Fruit fly (Drosophila melanogaster) whole organism, embryonic: Measurements from ENCODE around the gene CG5262.

Experiments used
- Abd-B ChIP-seq: fragments of 200-800 bp; sonication (Bioruptor generic); optimal IDR thresholded peaks from 2 replicates; lab custom pipeline; 2018; ENCODE audit warnings: missing biosample characterization, mild to moderate bottlenecking, missing genetic modification characterization, moderate library complexity
- Atf6 ChIP-seq: fragments of 200-800 bp; sonication (Bioruptor generic); IDR thresholded peaks from 2 replicates; pipeline ENCODE4 v1.3.6; 2022; ENCODE audit warnings: missing biosample characterization, missing genetic modification characterization
- CG11504 ChIP-seq: fragments of 200-800 bp; sonication (Bioruptor generic); optimal IDR thresholded peaks from 3 replicates; lab custom pipeline; 2019; ENCODE audit warnings: missing biosample characterization, mild to moderate bottlenecking, missing genetic modification characterization, moderate library complexity
- CG12236 ChIP-seq: fragments of 200-800 bp; sonication (Bioruptor generic); optimal IDR thresholded peaks from 2 replicates; lab custom pipeline; 2016; ENCODE audit warnings: missing biosample characterization, missing genetic modification characterization
- CG14441 ChIP-seq: fragments of 200-800 bp; sonication (Bioruptor generic); IDR thresholded peaks from 2 replicates; pipeline ENCODE4 v1.3.6; 2022; ENCODE audit warnings: missing biosample characterization, missing genetic modification characterization
- CG1529 ChIP-seq: fragments of 200-800 bp; sonication (Bioruptor generic); optimal IDR thresholded peaks from 3 replicates; lab custom pipeline; 2018; ENCODE audit warnings: missing biosample characterization, missing genetic modification characterization
- CG1602 ChIP-seq: fragments of 200-800 bp; sonication (Bioruptor generic); optimal IDR thresholded peaks from 3 replicates; lab custom pipeline; 2016; ENCODE audit warnings: missing biosample characterization, missing genetic modification characterization
- CG16779 ChIP-seq: fragments of 200-800 bp; sonication (Bioruptor generic); IDR thresholded peaks from 2 replicates; pipeline ENCODE4 v1.3.6; 2022; ENCODE audit warnings: missing biosample characterization, missing genetic modification characterization
- CG18011 ChIP-seq: fragments of 200-800 bp; sonication (Bioruptor generic); optimal IDR thresholded peaks from 2 replicates; lab custom pipeline; 2017; ENCODE audit warnings: missing biosample characterization, missing genetic modification characterization, mild to moderate bottlenecking, moderate library complexity, missing genotype
- CG18262 ChIP-seq: fragments of 200-800 bp; optimal IDR thresholded peaks from 3 replicates; lab custom pipeline; 2019; ENCODE audit warnings: missing biosample characterization, mild to moderate bottlenecking, missing genetic modification characterization, moderate library complexity
- CG2116 ChIP-seq: fragments of 200-800 bp; sonication (Bioruptor generic); optimal IDR thresholded peaks from 3 replicates; lab custom pipeline; 2018; ENCODE audit warnings: missing biosample characterization, mild to moderate bottlenecking, missing genetic modification characterization
- CG2199 ChIP-seq: fragments of 200-800 bp; sonication (Bioruptor generic); IDR thresholded peaks from 3 replicates; pipeline ENCODE4 v1.3.6; 2022; ENCODE audit warnings: missing biosample characterization, missing genetic modification characterization
- CG31441 ChIP-seq: fragments of 200-800 bp; sonication (Bioruptor generic); IDR thresholded peaks from 2 replicates; pipeline ENCODE4 v1.3.6; 2022; ENCODE audit warnings: missing biosample characterization, missing genetic modification characterization
- CG33557 ChIP-seq: fragments of 200-800 bp; sonication (Bioruptor generic); optimal IDR thresholded peaks from 2 replicates; lab custom pipeline; 2019; ENCODE audit warnings: missing biosample characterization, mild to moderate bottlenecking, missing genetic modification characterization, moderate library complexity
- CG4328 ChIP-seq: fragments of 200-800 bp; sonication (Bioruptor generic); optimal IDR thresholded peaks from 3 replicates; lab custom pipeline; 2017; ENCODE audit warnings: missing biosample characterization, missing genetic modification reagents, missing genetic modification characterization
- CG4707 ChIP-seq: fragments of 200-800 bp; sonication (Bioruptor generic); optimal IDR thresholded peaks from 2 replicates; lab custom pipeline; 2018; ENCODE audit warnings: missing biosample characterization, mild to moderate bottlenecking, missing genetic modification characterization, moderate library complexity
- CG4820 ChIP-seq: fragments of 200-800 bp; sonication (Bioruptor generic); optimal IDR thresholded peaks from 3 replicates; lab custom pipeline; 2016; ENCODE audit warnings: missing biosample characterization, missing genetic modification characterization
- CG7839 ChIP-seq: fragments of 200-800 bp; sonication (Bioruptor generic); optimal IDR thresholded peaks from 3 replicates; lab custom pipeline; 2018; ENCODE audit warnings: missing biosample characterization, mild to moderate bottlenecking, missing genetic modification characterization, moderate library complexity
- CG8281 ChIP-seq: fragments of 200-800 bp; sonication (Bioruptor generic); optimal IDR thresholded peaks from 2 replicates; lab custom pipeline; 2018; ENCODE audit warnings: missing biosample characterization, mild to moderate bottlenecking, missing genetic modification characterization, moderate library complexity
- CG9437 ChIP-seq: fragments of 200-800 bp; sonication (Bioruptor generic); optimal IDR thresholded peaks from 2 replicates; lab custom pipeline; 2018; ENCODE audit warnings: missing biosample characterization, mild to moderate bottlenecking, missing genetic modification characterization
- CG9817 ChIP-seq: fragments of 200-800 bp; sonication (Bioruptor generic); optimal IDR thresholded peaks from 2 replicates; lab custom pipeline; 2018; ENCODE audit warnings: missing biosample characterization, mild to moderate bottlenecking, missing genetic modification characterization, moderate library complexity
- Chrac-16 ChIP-seq: fragments of 200-800 bp; sonication (Bioruptor generic); optimal IDR thresholded peaks from 3 replicates; lab custom pipeline; 2016; ENCODE audit warnings: missing biosample characterization, missing genetic modification characterization
- E2f1 ChIP-seq: fragments of 200-800 bp; sonication (Bioruptor generic); IDR thresholded peaks from 2 replicates; pipeline ENCODE4 v1.3.6; 2022; ENCODE audit warnings: missing biosample characterization, missing genetic modification characterization
- HLH3B ChIP-seq: fragments of 200-800 bp; sonication (Bioruptor generic); IDR thresholded peaks from 2 replicates; pipeline ENCODE4 v1.3.6; 2022; ENCODE audit warnings: missing biosample characterization, missing genetic modification characterization
- Hr3 ChIP-seq: fragments of 200-800 bp; sonication (Bioruptor generic); optimal IDR thresholded peaks from 3 replicates; lab custom pipeline; 2016; ENCODE audit warnings: missing biosample characterization, missing genetic modification characterization
- Hr78 ChIP-seq, 2 experiments: fragments of 200-800 bp in 1 of 2; fragments of >200 bp in 1 of 2; sonication (Bioruptor generic) in 1 of 2; optimal IDR thresholded peaks; 2 replicates each; lab custom pipeline; 2017 to 2019; ENCODE audit warnings: missing biosample characterization in 2 of 2, missing genetic modification characterization in 2 of 2, mild to moderate bottlenecking in 1 of 2, moderate library complexity in 1 of 2
- Hsf ChIP-seq: fragments of 200-800 bp; sonication (Bioruptor generic); optimal IDR thresholded peaks from 3 replicates; lab custom pipeline; 2016; ENCODE audit warnings: missing biosample characterization, missing genetic modification characterization
- Myb ChIP-seq: fragments of 200-800 bp; sonication (Bioruptor generic); optimal IDR thresholded peaks from 2 replicates; lab custom pipeline; 2016; ENCODE audit warnings: missing biosample characterization, missing genetic modification characterization
- NC2β ChIP-seq: fragments of 200-800 bp; sonication (Bioruptor generic); optimal IDR thresholded peaks from 2 replicates; lab custom pipeline; 2016; ENCODE audit warnings: missing biosample characterization, missing genetic modification characterization
- Trl ChIP-seq, 3 experiments: fragments of >200 bp in 2 of 3; fragments of 200-800 bp in 1 of 3; sonication (Bioruptor generic) in 1 of 3; optimal IDR thresholded peaks; 2 replicates in 1 of 3; 3 replicates in 2 of 3; lab custom pipeline; 2016 to 2017; ENCODE audit warnings: missing biosample characterization in 1 of 3, missing genetic modification characterization in 1 of 3
- cato ChIP-seq: fragments of 200-800 bp; sonication (Bioruptor generic); optimal IDR thresholded peaks from 2 replicates; lab custom pipeline; 2016; ENCODE audit warnings: missing biosample characterization, missing genetic modification characterization, borderline replicate concordance
- caup ChIP-seq: fragments of 200-800 bp; sonication (Bioruptor generic); optimal IDR thresholded peaks from 3 replicates; lab custom pipeline; 2017; ENCODE audit warnings: missing biosample characterization, mild to moderate bottlenecking, missing genetic modification characterization, moderate library complexity; ENCODE audit not compliant: severe bottlenecking
- ci ChIP-seq: fragments of 200-800 bp; sonication (Bioruptor generic); IDR thresholded peaks from 3 replicates; pipeline ENCODE4 v1.3.6; 2022; ENCODE audit warnings: missing biosample characterization, missing genetic modification characterization
- exex ChIP-seq: fragments of 200-800 bp; sonication (Bioruptor generic); optimal IDR thresholded peaks from 4 replicates; lab custom pipeline; 2018; ENCODE audit warnings: missing biosample characterization, mild to moderate bottlenecking, missing genetic modification characterization, moderate library complexity
- eyg ChIP-seq: fragments of 200-800 bp; sonication (Bioruptor generic); optimal IDR thresholded peaks from 3 replicates; lab custom pipeline; 2016; ENCODE audit warnings: missing biosample characterization, missing genetic modification characterization
- fd64A ChIP-seq: fragments of 200-800 bp; sonication (Bioruptor generic); optimal IDR thresholded peaks from 3 replicates; lab custom pipeline; 2018; ENCODE audit warnings: missing biosample characterization, mild to moderate bottlenecking, missing genetic modification characterization
- gsb-n ChIP-seq: fragments of 200-800 bp; sonication (Bioruptor generic); optimal IDR thresholded peaks from 3 replicates; lab custom pipeline; 2018; ENCODE audit warnings: missing biosample characterization, mild to moderate bottlenecking, missing genetic modification characterization
- mam ChIP-seq: fragments of 200-800 bp; sonication (Bioruptor generic); optimal IDR thresholded peaks from 3 replicates; lab custom pipeline; 2016; ENCODE audit warnings: missing biosample characterization, missing genetic modification characterization
- nerfin-1 ChIP-seq: fragments of 200-800 bp; sonication (Bioruptor generic); optimal IDR thresholded peaks from 3 replicates; lab custom pipeline; 2019; ENCODE audit warnings: missing biosample characterization, mild to moderate bottlenecking, missing genetic modification characterization, moderate library complexity
- pfk ChIP-seq: fragments of 200-800 bp; sonication (Bioruptor generic); optimal IDR thresholded peaks from 2 replicates; lab custom pipeline; 2018; ENCODE audit warnings: missing biosample characterization, mild to moderate bottlenecking, missing genetic modification characterization, moderate library complexity
- psq ChIP-seq: fragments of 200-800 bp; sonication (Bioruptor generic); optimal IDR thresholded peaks from 2 replicates; lab custom pipeline; 2017; ENCODE audit warnings: missing biosample characterization, missing genetic modification characterization
- salm ChIP-seq: fragments of 200-800 bp; sonication (Bioruptor generic); optimal IDR thresholded peaks from 2 replicates; lab custom pipeline; 2018; ENCODE audit warnings: missing biosample characterization, mild to moderate bottlenecking, missing genetic modification characterization
- schlank ChIP-seq: fragments of 200-800 bp; sonication (Bioruptor generic); optimal IDR thresholded peaks from 2 replicates; lab custom pipeline; 2018; ENCODE audit warnings: missing biosample characterization, mild to moderate bottlenecking, missing genetic modification characterization
- sima ChIP-seq: fragments of 200-800 bp; sonication (Bioruptor generic); optimal IDR thresholded peaks from 2 replicates; lab custom pipeline; 2016; ENCODE audit warnings: missing biosample characterization, missing genetic modification characterization
- so ChIP-seq: fragments of 200-800 bp; sonication (Bioruptor generic); IDR thresholded peaks from 3 replicates; pipeline ENCODE4 v1.3.6; 2022; ENCODE audit warnings: missing biosample characterization, missing genetic modification characterization
- ssp ChIP-seq: fragments of 200-800 bp; sonication (Bioruptor generic); IDR thresholded peaks from 2 replicates; pipeline ENCODE4 v1.3.6; 2022; ENCODE audit warnings: missing biosample characterization, missing genetic modification characterization
- trem ChIP-seq: fragments of 200-800 bp; optimal IDR thresholded peaks from 3 replicates; lab custom pipeline; 2019; ENCODE audit warnings: missing biosample characterization, mild to moderate bottlenecking, missing genetic modification characterization, moderate library complexity
- trh ChIP-seq: fragments of 200-800 bp; sonication (Bioruptor generic); optimal IDR thresholded peaks from 2 replicates; lab custom pipeline; 2016; ENCODE audit warnings: missing biosample characterization, missing genetic modification characterization

CG5262 gene

dm6 chr3L:20471499-20472313 lies 41.4 kb upstream of the CG5262 start (continued):
- TF ChIP-seq CG4820 (GFP tag; lab: Kevin White, UChicago) (peak; percentile 26), gsb-n (tag; lab: Kevin White, UChicago) (peak; percentile 34), caup (peak; percentile 28), psq (GFP tag; lab: Kevin White, UChicago) (peak; percentile 47), E2f1 (GFP tag; lab: Robert Waterston, UW) (no peak), CG11504 (peak; percentile 47), CG2199 (GFP tag; lab: Robert Waterston, UW) (0 out of 3 replicates have a peak, but pooled peaks have one; percentile 35), mam (peak; percentile 27), trh (GFP tag; lab: Kevin White, UChicago) (peak; percentile 12), pfk (peak; percentile 19), CG2116 (peak; percentile 54), sima (GFP tag; lab: Kevin White, UChicago) (no peak), CG8281 (peak; percentile 18), Hsf (peak; percentile 49), trem (tag; lab: Kevin White, UChicago) (peak; percentile 1), CG14441 (GFP tag; lab: Robert Waterston, UW) (no peak), ssp (GFP tag; lab: Robert Waterston, UW) (no peak), CG16779 (no peak), CG33557 (peak; percentile 57), NC2β (GFP tag; lab: Kevin White, UChicago) (peak; percentile 81), CG1529 (GFP tag; lab: Kevin White, UChicago) (peak; percentile 73), Hr3 (GFP tag; lab: Kevin White, UChicago) (no peak), schlank (tag; lab: Kevin White, UChicago) (peak; percentile 71), salm (tag; lab: Kevin White, UChicago) (no peak), Atf6 (GFP tag; lab: Robert Waterston, UW) (0 out of 2 replicates have a peak, but pooled peaks have one; percentile 29), eyg (peak; percentile 60), fd64A (GFP tag; lab: Kevin White, UChicago) (peak; percentile 75), exex (tag; lab: Kevin White, UChicago) (peak; percentile 51), Abd-B (GFP tag; lab: Kevin White, UChicago) (peak; percentile 40), CG12236 (peak; percentile 72), Myb (GFP tag; lab: Kevin White, UChicago) (peak; percentile 35), ci (GFP tag; lab: Robert Waterston, UW) (peak; percentile 86), Hr78 (GFP tag; optimal IDR thresholded peaks at IDR 0.05; lab: Kevin White, UChicago) (peak in 1 of 2 experiments; percentile 83), cato (GFP tag; lab: Kevin White, UChicago) (peak; percentile 32), nerfin-1 (peak; percentile 49), CG7839 (tag; lab: Kevin White, UChicago) (peak; percentile 14), CG18011 (peak; percentile 21), CG31441 (GFP tag; lab: Robert Waterston, UW) (peak; percentile 61; the same call in 1 of the 2 replicates), CG4328 (GFP tag; lab: Kevin White, UChicago) (peak; percentile 31), Trl (optimal IDR thresholded peaks at IDR 0.05; lab: Kevin White, UChicago) (no peak), Trl (GFP tag; optimal IDR thresholded peaks at IDR 0.05; lab: Kevin White, UChicago) (peak; percentile 83), CG9437 (GFP tag; lab: Kevin White, UChicago) (peak; percentile 22), CG1602 (GFP tag; lab: Kevin White, UChicago) (peak; percentile 45), so (GFP tag; lab: Robert Waterston, UW) (0 out of 3 replicates have a peak, but pooled peaks have one; percentile 38), CG18262 (tag; lab: Kevin White, UChicago) (peak; percentile 41), HLH3B (GFP tag; lab: Robert Waterston, UW) (peak; percentile 6; the same call in 1 of the 2 replicates), CG4707 (peak; percentile 58), Chrac-16 (GFP tag; lab: Kevin White, UChicago) (no peak), CG9817 (peak; percentile 32)
